Fruit fly (Drosophila melanogaster) whole organism, embryonic: ENCODE results near the gene Jhbp14.

Experiments used
- CG6689 ChIP-seq: fragments of 200-800 bp; sonication (Bioruptor generic); IDR thresholded peaks from 2 replicates; pipeline ENCODE4 v1.3.6; 2022; ENCODE audit warnings: missing biosample characterization, missing genetic modification characterization
- D ChIP-seq, 2 experiments: fragments of 200-800 bp in 1 of 2; fragments of >200 bp in 1 of 2; sonication (Bioruptor generic) in 1 of 2; optimal IDR thresholded peaks; 2 replicates in 1 of 2; 3 replicates in 1 of 2; lab custom pipeline; 2017; ENCODE audit warnings: mild to moderate bottlenecking in 1 of 2, missing biosample characterization in 1 of 2, missing genetic modification characterization in 1 of 2, missing genetic modification reagents in 1 of 2
- Doc3 ChIP-seq: fragments of 200-800 bp; sonication (Bioruptor generic); IDR thresholded peaks from 3 replicates; pipeline ENCODE4 v1.3.6; 2022; ENCODE audit warnings: missing biosample characterization, missing genetic modification characterization; ENCODE audit not compliant: partially characterized antibody
- jing ChIP-seq: fragments of 200-800 bp; sonication (Bioruptor generic); optimal IDR thresholded peaks from 2 replicates; lab custom pipeline; 2018; ENCODE audit warnings: missing biosample characterization, mild to moderate bottlenecking, missing genetic modification characterization
- schlank ChIP-seq: fragments of 200-800 bp; sonication (Bioruptor generic); optimal IDR thresholded peaks from 2 replicates; lab custom pipeline; 2018; ENCODE audit warnings: missing biosample characterization, mild to moderate bottlenecking, missing genetic modification characterization
- tll ChIP-seq, 2 experiments: fragments of 200-800 bp in 1 of 2; fragments of >200 bp in 1 of 2; sonication (Bioruptor generic) in 1 of 2; optimal IDR thresholded peaks; 2 replicates each; lab custom pipeline; 2017 to 2019; ENCODE audit warnings: missing biosample characterization in 2 of 2, missing genetic modification characterization in 2 of 2, mild to moderate bottlenecking in 1 of 2, moderate library complexity in 1 of 2

dm6 chr2L:13231739-13232138 lies 4.6 kb upstream of the Jhbp14 start, which contains the start of gene Prosalpha6T:
- TF ChIP-seq D (optimal IDR thresholded peaks at IDR 0.05; lab: Kevin White, UChicago) (no peak), D (GFP tag; optimal IDR thresholded peaks at IDR 0.05; lab: Kevin White, UChicago) (no peak), schlank (tag; lab: Kevin White, UChicago) (no peak), CG6689 (no peak), jing (GFP tag; lab: Kevin White, UChicago) (no peak), Doc3 (GFP tag; lab: Robert Waterston, UW) (no peak), tll (GFP tag; optimal IDR thresholded peaks at IDR 0.05; lab: Kevin White, UChicago) (no peak)
